Fruit fly (Drosophila melanogaster) whole organism, pupa: ENCODE results near the gene CG8036.
A peak's percentile ranks its signal among the peaks of the same experiment; 100 is the strongest.

Experiments used
- CG10348 ChIP-seq: fragments of 200-800 bp; sonication (Bioruptor generic); IDR thresholded peaks from 2 replicates; pipeline ENCODE4 v1.3.6; 2022; ENCODE audit warnings: missing biosample characterization, missing genetic modification characterization
- CG12605 ChIP-seq: fragments of 200-800 bp; sonication (Bioruptor generic); IDR thresholded peaks from 2 replicates; pipeline ENCODE4 v1.3.6; 2022; ENCODE audit warnings: missing biosample characterization, missing genetic modification characterization
- CG13204 ChIP-seq: fragments of 200-800 bp; sonication (Bioruptor generic); optimal IDR thresholded peaks from 2 replicates; lab custom pipeline; 2018; ENCODE audit warnings: missing biosample characterization, mild to moderate bottlenecking, missing genetic modification characterization, moderate library complexity
- CG14655 ChIP-seq: fragments of 200-800 bp; sonication (Bioruptor generic); optimal IDR thresholded peaks from 3 replicates; lab custom pipeline; 2017; ENCODE audit warnings: mild to moderate bottlenecking, missing biosample characterization, missing genetic modification reagents, missing genetic modification characterization
- CG15710 ChIP-seq: fragments of 200-800 bp; sonication (Bioruptor generic); optimal IDR thresholded peaks from 2 replicates; lab custom pipeline; 2018; ENCODE audit warnings: missing biosample characterization, mild to moderate bottlenecking, missing genetic modification characterization, moderate library complexity
- CG17806 ChIP-seq: fragments of 200-800 bp; sonication (Bioruptor generic); optimal IDR thresholded peaks from 2 replicates; lab custom pipeline; 2018; ENCODE audit warnings: missing biosample characterization, mild to moderate bottlenecking, missing genetic modification characterization, moderate library complexity
- CG32121 ChIP-seq: fragments of 200-800 bp; sonication (Bioruptor generic); IDR thresholded peaks from 2 replicates; pipeline ENCODE4 v1.3.6; 2022; ENCODE audit warnings: missing biosample characterization, missing genetic modification characterization
- CG34367 ChIP-seq: fragments of 200-800 bp; sonication (Bioruptor generic); optimal IDR thresholded peaks from 2 replicates; lab custom pipeline; 2018; ENCODE audit warnings: missing biosample characterization, mild to moderate bottlenecking, missing genetic modification characterization
- CG4496 ChIP-seq: fragments of 200-800 bp; sonication (Bioruptor generic); IDR thresholded peaks from 3 replicates; pipeline ENCODE4 v1.3.6; 2022; ENCODE audit warnings: missing biosample characterization, missing genetic modification characterization
- CG8159 ChIP-seq: fragments of 200-800 bp; sonication (Bioruptor generic); optimal IDR thresholded peaks from 3 replicates; lab custom pipeline; 2018; ENCODE audit warnings: missing biosample characterization, mild to moderate bottlenecking, missing genetic modification characterization, moderate library complexity
- CG8301 ChIP-seq: fragments of 200-800 bp; sonication (Bioruptor generic); optimal IDR thresholded peaks from 2 replicates; lab custom pipeline; 2018; ENCODE audit warnings: missing biosample characterization, mild to moderate bottlenecking, missing genetic modification characterization
- CG9948 ChIP-seq: fragments of 200-800 bp; sonication (Bioruptor generic); optimal IDR thresholded peaks from 2 replicates; lab custom pipeline; 2018; ENCODE audit warnings: missing biosample characterization, mild to moderate bottlenecking, missing genetic modification characterization, moderate library complexity
- D1 ChIP-seq: fragments of 200-800 bp; sonication (Bioruptor generic); optimal IDR thresholded peaks from 2 replicates; lab custom pipeline; 2018; ENCODE audit warnings: missing biosample characterization, mild to moderate bottlenecking, missing genetic modification characterization, moderate library complexity
- EcR ChIP-seq: fragments of 200-800 bp; sonication (Bioruptor generic); optimal IDR thresholded peaks from 3 replicates; lab custom pipeline; 2019; ENCODE audit warnings: missing biosample characterization, missing genetic modification characterization, mild to moderate bottlenecking, moderate library complexity, missing genetic modification reagents
- Ets98B ChIP-seq: fragments of 200-800 bp; sonication (Bioruptor generic); IDR thresholded peaks from 2 replicates; pipeline ENCODE4 v1.3.6; 2022; ENCODE audit warnings: missing biosample characterization, missing genetic modification characterization
- Pif1A ChIP-seq: fragments of 200-800 bp; sonication (Bioruptor generic); optimal IDR thresholded peaks from 3 replicates; lab custom pipeline; 2016; ENCODE audit warnings: missing biosample characterization, missing genetic modification characterization
- Pif1B ChIP-seq: fragments of 200-800 bp; sonication (Bioruptor generic); optimal IDR thresholded peaks from 3 replicates; lab custom pipeline; 2016; ENCODE audit warnings: missing biosample characterization, missing genetic modification characterization
- Snoo ChIP-seq: fragments of 200-800 bp; sonication (Bioruptor generic); optimal IDR thresholded peaks from 3 replicates; lab custom pipeline; 2017; ENCODE audit warnings: missing biosample characterization, mild to moderate bottlenecking, missing genetic modification characterization, inconsistent platforms
- fd96Ca ChIP-seq: fragments of 200-800 bp; sonication (Bioruptor generic); IDR thresholded peaks from 3 replicates; pipeline ENCODE4 v1.3.6; 2022; ENCODE audit warnings: missing biosample characterization, missing genetic modification characterization
- gl ChIP-seq: fragments of 200-800 bp; sonication (Bioruptor generic); optimal IDR thresholded peaks from 2 replicates; lab custom pipeline; 2018; ENCODE audit warnings: missing biosample characterization, mild to moderate bottlenecking, missing genetic modification characterization
- rn ChIP-seq: fragments of 200-800 bp; sonication (Bioruptor generic); IDR thresholded peaks from 2 replicates; pipeline ENCODE4 v1.3.6; 2022; ENCODE audit warnings: missing biosample characterization, missing genetic modification characterization

Gene CG8036

DNA sequence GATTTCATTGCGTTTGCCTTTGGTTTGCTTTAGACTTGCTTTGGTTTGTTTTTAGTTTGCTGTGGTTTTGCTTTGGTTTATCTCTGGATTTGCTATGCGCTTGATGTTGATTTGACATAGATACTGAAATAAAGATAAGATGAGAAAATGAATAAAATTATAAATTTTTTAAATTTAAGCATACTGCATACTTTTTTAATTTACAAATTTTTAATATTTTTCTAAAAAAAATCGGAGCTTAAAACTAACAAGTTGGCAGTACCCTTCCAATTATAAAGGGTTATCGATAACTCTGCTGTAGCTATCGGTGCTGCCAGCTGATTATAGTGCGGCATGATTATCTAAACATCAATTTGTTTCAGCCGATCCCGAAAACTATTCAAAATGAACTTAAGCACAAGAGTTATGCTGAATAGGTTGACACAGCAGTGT, 6.2 kb downstream of the CG8036 start, which contains the start of gene mRpL19:
Gene mRpL19 (plus strand): TSS at position 307 of the 432 bp plus-strand sequence.
- no peak for TF ChIP-seq CG12605 (GFP tag; lab: Robert Waterston, UW)
- TF ChIP-seq CG8159 (tag; lab: Kevin White, UChicago) = peak; percentile 25
- TF ChIP-seq CG32121 (GFP tag; lab: Robert Waterston, UW) = peak; percentile 34; the same call in 1 of the 2 replicates
- TF ChIP-seq CG4496 (GFP tag; lab: Robert Waterston, UW) = no peak
- TF ChIP-seq CG17806 (tag; lab: Kevin White, UChicago) = peak; percentile 31
- TF ChIP-seq CG15710 = peak; percentile 27
- peak; percentile 16 for TF ChIP-seq CG9948 (tag; lab: Kevin White, UChicago)
- no peak for TF ChIP-seq CG8301 (tag; lab: Kevin White, UChicago)

DNA sequence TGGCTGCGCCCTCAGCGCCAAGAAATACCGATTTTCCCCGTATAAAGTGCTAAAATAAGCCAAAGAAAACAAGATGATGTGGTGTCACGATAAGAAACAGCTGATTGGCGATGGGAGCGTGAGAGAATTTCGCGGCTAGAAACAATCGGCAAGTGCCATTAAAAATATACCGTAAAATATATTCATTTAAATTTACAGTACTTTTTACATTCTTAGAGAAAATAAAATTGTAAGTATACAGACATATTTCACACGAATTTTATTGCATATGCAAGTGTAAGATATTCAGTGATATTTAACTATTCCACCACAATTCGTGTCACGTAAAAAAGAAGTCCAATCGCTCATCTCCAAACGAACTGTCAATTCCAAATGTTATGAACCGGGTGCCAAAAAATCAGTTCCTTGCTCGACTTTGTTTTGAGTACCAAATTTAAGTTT, 8.9 kb downstream of the CG8036 start, which contains the start of the genes Unc50, CG11755 and CG8043:
Gene Unc50 (minus strand): TSS at position 54 of the 441 bp plus-strand sequence.
Gene CG11755 (plus strand): TSS at position 356 of the 441 bp plus-strand sequence.
Gene CG8043 (plus strand): TSS at position 356 of the 441 bp plus-strand sequence.
- no peak for TF ChIP-seq CG12605 (GFP tag; lab: Robert Waterston, UW)
- TF ChIP-seq Ets98B (GFP tag; lab: Robert Waterston, UW) = peak; percentile 51
- no peak for TF ChIP-seq CG4496 (GFP tag; lab: Robert Waterston, UW)
- no peak for TF ChIP-seq D1
- peak; percentile 75 for TF ChIP-seq CG8159 (tag; lab: Kevin White, UChicago)
- no peak for TF ChIP-seq Pif1A (GFP tag; lab: Kevin White, UChicago)
- peak; percentile 27; the same call in 1 of the 2 replicates for TF ChIP-seq CG10348 (GFP tag; lab: Robert Waterston, UW)
- peak; percentile 66 for TF ChIP-seq CG15710
- TF ChIP-seq CG13204 (GFP tag; lab: Kevin White, UChicago) = no peak
- TF ChIP-seq Pif1B = peak; percentile 62
- TF ChIP-seq EcR (GFP tag; lab: Kevin White, UChicago) = no peak
- TF ChIP-seq CG14655 (GFP tag; lab: Kevin White, UChicago) = no peak
- peak; percentile 67 for TF ChIP-seq CG9948 (tag; lab: Kevin White, UChicago)
- peak; percentile 59 for TF ChIP-seq Snoo (tag; lab: Kevin White, UChicago)
- TF ChIP-seq rn = peak; percentile 34; the same call in 1 of the 2 replicates
- TF ChIP-seq gl (tag; lab: Kevin White, UChicago) = no peak
- TF ChIP-seq fd96Ca = peak; percentile 73
- no peak for TF ChIP-seq CG8301 (tag; lab: Kevin White, UChicago)
- no peak for TF ChIP-seq CG17806 (tag; lab: Kevin White, UChicago)
- peak; percentile 56 for TF ChIP-seq CG34367 (tag; lab: Kevin White, UChicago)
- 0 out of 2 replicates have a peak, but pooled peaks have one; percentile 50 for TF ChIP-seq CG32121 (GFP tag; lab: Robert Waterston, UW)

DNA sequence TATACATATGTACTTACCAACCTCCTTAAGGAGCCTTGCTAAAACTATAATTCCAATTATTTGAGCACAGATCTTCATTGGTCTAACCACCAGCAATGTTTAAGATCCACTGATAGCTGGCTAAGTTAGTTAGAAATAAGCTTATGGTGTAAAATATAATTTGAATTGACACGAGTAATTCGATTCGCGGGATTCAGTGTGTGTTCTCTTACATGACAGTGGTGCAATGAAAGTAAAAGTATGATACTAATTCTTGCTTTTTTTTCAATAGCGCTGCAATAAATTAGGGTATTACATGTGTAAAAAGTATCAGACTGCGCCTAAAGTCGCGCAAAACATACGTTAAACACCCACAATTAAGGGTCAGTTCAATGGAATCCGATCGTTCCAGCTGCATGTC, 12.3 kb downstream of the CG8036 start, which contains the start of gene CG33325:
Gene CG33325 (minus strand): TSS at position 101 of the 400 bp plus-strand sequence.
- TF ChIP-seq fd96Ca = no peak
- TF ChIP-seq Pif1A (GFP tag; lab: Kevin White, UChicago) = no peak
- no peak for TF ChIP-seq D1
- no peak for TF ChIP-seq CG8301 (tag; lab: Kevin White, UChicago)

DNA sequence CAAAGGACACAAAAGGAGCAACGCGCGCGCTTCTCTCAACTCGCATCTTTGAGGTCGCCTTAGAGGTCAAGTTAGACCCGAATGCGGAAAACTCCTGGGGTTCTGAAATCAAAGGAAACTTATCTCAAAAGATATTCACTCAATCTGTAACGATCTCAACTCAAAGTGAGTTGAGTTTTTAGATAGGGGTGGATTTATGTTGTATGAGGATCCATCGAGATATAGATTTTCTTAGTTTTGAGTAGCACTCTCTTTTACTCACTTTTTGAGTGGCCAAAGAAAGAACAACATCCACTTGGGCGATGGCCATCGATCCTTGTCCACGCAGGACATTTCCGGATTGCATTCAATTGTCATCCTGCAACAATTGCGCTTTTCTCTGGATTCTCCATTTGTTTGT, 12.9 kb downstream of the CG8036 start:
- TF ChIP-seq Pif1B (no peak), fd96Ca (no peak), CG10348 (GFP tag; lab: Robert Waterston, UW) (no peak), CG32121 (GFP tag; lab: Robert Waterston, UW) (no peak), CG15710 (no peak), CG12605 (GFP tag; lab: Robert Waterston, UW) (no peak), CG8159 (tag; lab: Kevin White, UChicago) (no peak), CG14655 (GFP tag; lab: Kevin White, UChicago) (no peak), CG4496 (GFP tag; lab: Robert Waterston, UW) (no peak), Pif1A (GFP tag; lab: Kevin White, UChicago) (no peak), rn (no peak), CG8301 (tag; lab: Kevin White, UChicago) (no peak), CG9948 (tag; lab: Kevin White, UChicago) (no peak), Ets98B (GFP tag; lab: Robert Waterston, UW) (no peak)

DNA sequence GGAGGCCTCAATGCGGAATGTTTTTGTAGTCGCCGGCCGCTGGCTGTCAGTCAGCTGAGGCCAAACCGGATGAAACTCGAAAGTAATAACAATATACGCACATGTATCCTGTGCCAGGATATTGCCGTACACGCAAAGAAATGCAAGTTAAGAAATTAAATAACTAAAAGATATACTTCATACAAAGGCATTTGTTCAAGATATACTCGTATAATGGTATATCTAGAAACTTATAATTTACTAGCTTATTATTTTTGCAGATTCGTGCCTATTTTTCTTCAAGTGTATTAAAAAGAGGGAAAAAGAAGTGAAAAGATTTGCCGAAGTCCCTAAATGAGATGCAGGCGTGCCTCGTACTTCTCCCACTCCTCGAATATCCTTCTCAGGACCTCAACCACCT, 15.6 kb downstream of the CG8036 start:
- no peak for TF ChIP-seq CG14655 (GFP tag; lab: Kevin White, UChicago)
- no peak for TF ChIP-seq fd96Ca
- no peak for TF ChIP-seq CG9948 (tag; lab: Kevin White, UChicago)
- TF ChIP-seq rn = no peak
- TF ChIP-seq gl (tag; lab: Kevin White, UChicago) = no peak
- TF ChIP-seq Pif1B = no peak
- no peak for TF ChIP-seq CG8159 (tag; lab: Kevin White, UChicago)
- no peak for TF ChIP-seq EcR (GFP tag; lab: Kevin White, UChicago)
- TF ChIP-seq CG13204 (GFP tag; lab: Kevin White, UChicago) = no peak
- no peak for TF ChIP-seq CG17806 (tag; lab: Kevin White, UChicago)
- no peak for TF ChIP-seq CG12605 (GFP tag; lab: Robert Waterston, UW)
- TF ChIP-seq Snoo (tag; lab: Kevin White, UChicago) = no peak
- TF ChIP-seq CG10348 (GFP tag; lab: Robert Waterston, UW) = no peak
